Worm (Caenorhabditis elegans) whole organism, L1 larva: Measurements from ENCODE around the gene taf-6.1.

ENCODE experiments used
- C04F5.9 ChIP-seq: sonication (generic microtip); optimal IDR thresholded peaks from 2 replicates; lab custom pipeline; 2016; ENCODE audit warnings: missing genetic modification characterization, missing compliant biosample characterization
- C16A3.4 ChIP-seq: fragments of 150-350 bp; optimal IDR thresholded peaks from 2 replicates; lab custom pipeline; 2014; ENCODE audit warnings: missing biosample characterization, missing genetic modification characterization
- C34B4.2 ChIP-seq: sonication (generic microtip); optimal IDR thresholded peaks from 2 replicates; lab custom pipeline; 2017; ENCODE audit warnings: mild to moderate bottlenecking, missing genetic modification characterization, missing compliant biosample characterization
- F16B12.6 ChIP-seq: fragments of 150-350 bp; optimal IDR thresholded peaks from 2 replicates; lab custom pipeline; 2014; ENCODE audit warnings: missing biosample characterization, missing genetic modification characterization
- alr-1 ChIP-seq: fragments of 200-800 bp; sonication (Bioruptor generic); optimal IDR thresholded peaks from 2 replicates; lab custom pipeline; 2018; ENCODE audit warnings: borderline replicate concordance, mild to moderate bottlenecking, missing genetic modification characterization, missing compliant biosample characterization
- blmp-1 ChIP-seq: fragments of 150-350 bp; optimal IDR thresholded peaks from 2 replicates; lab custom pipeline; 2014; ENCODE audit warnings: missing biosample characterization, missing genetic modification characterization
- ceh-63 ChIP-seq: fragments of 200-800 bp; sonication (Bioruptor generic); optimal IDR thresholded peaks from 2 replicates; lab custom pipeline; 2018; ENCODE audit warnings: mild to moderate bottlenecking, missing genetic modification characterization, missing compliant biosample characterization
- ceh-82 ChIP-seq, 3 experiments: fragments of 150-350 bp in 1 of 3; sonication (generic microtip) in 2 of 3; optimal IDR thresholded peaks; 2 replicates each; lab custom pipeline; 2014 to 2017; ENCODE audit warnings: missing biosample characterization in 3 of 3, missing genetic modification characterization in 3 of 3
- ceh-88 ChIP-seq: fragments of 200-800 bp; sonication (Bioruptor generic); IDR thresholded peaks from 2 replicates; pipeline ENCODE4 v1.3.6; 2022; ENCODE audit warnings: missing genetic modification characterization, missing compliant biosample characterization
- ceh-90 ChIP-seq: sonication (generic microtip); optimal IDR thresholded peaks from 2 replicates; lab custom pipeline; 2016; ENCODE audit warnings: missing genetic modification characterization, missing compliant biosample characterization
- ces-1 ChIP-seq: fragments of 150-350 bp; optimal IDR thresholded peaks from 2 replicates; lab custom pipeline; 2014; ENCODE audit warnings: missing biosample characterization, missing genetic modification reagents, missing genetic modification characterization
- dpl-1 ChIP-seq, 3 experiments: fragments of 150-350 bp in 2 of 3; sonication (generic microtip) in 1 of 3; optimal IDR thresholded peaks; 2 replicates each; lab custom pipeline; 2014 to 2017; ENCODE audit warnings: missing biosample characterization in 3 of 3, missing genetic modification characterization in 3 of 3, missing genetic modification reagents in 3 of 3
- dsc-1 ChIP-seq: sonication (generic microtip); optimal IDR thresholded peaks from 2 replicates; lab custom pipeline; 2016; ENCODE audit warnings: mild to moderate bottlenecking, missing genetic modification characterization, missing compliant biosample characterization
- efl-1 ChIP-seq, 4 experiments: fragments of 150-350 bp; optimal IDR thresholded peaks in 3 of 4; peaks in 1 of 4; 1 replicate in 1 of 4; 2 replicates in 3 of 4; lab custom pipeline; 2014; ENCODE audit warnings: missing biosample characterization in 2 of 4, missing genetic modification characterization in 2 of 4, missing genetic modification reagents in 2 of 4
- egl-13 ChIP-seq: sonication (generic microtip); optimal IDR thresholded peaks from 2 replicates; lab custom pipeline; 2016; ENCODE audit warnings: missing genotype, missing genetic modification reagents, missing genetic modification characterization, missing compliant biosample characterization
- egl-27 ChIP-seq, 2 experiments: fragments of 150-350 bp in 1 of 2; sonication (generic microtip); optimal IDR thresholded peaks; 3 replicates each; lab custom pipeline; 2017 to 2018; ENCODE audit warnings: missing biosample characterization in 2 of 2, missing genetic modification characterization in 2 of 2, missing genetic modification reagents in 2 of 2
- elt-2 ChIP-seq: sonication (generic microtip); optimal IDR thresholded peaks from 2 replicates; lab custom pipeline; 2016; ENCODE audit warnings: missing genetic modification characterization, mild to moderate bottlenecking, inconsistent platforms, missing compliant biosample characterization, missing genetic modification reagents
- fkh-4 ChIP-seq: sonication (generic microtip); optimal IDR thresholded peaks from 2 replicates; lab custom pipeline; 2016; ENCODE audit warnings: missing compliant biosample characterization, missing genetic modification characterization, borderline replicate concordance
- fkh-8 ChIP-seq: sonication (generic microtip); optimal IDR thresholded peaks from 2 replicates; lab custom pipeline; 2016; ENCODE audit warnings: mild to moderate bottlenecking, missing genetic modification characterization, missing compliant biosample characterization
- fos-1 ChIP-seq: fragments of 150-350 bp; optimal IDR thresholded peaks from 2 replicates; lab custom pipeline; 2014; ENCODE audit warnings: missing biosample characterization, missing genetic modification characterization
- grh-1 ChIP-seq: fragments of 200-800 bp; sonication (Bioruptor generic); IDR thresholded peaks from 2 replicates; pipeline ENCODE4 v1.3.6; 2022; ENCODE audit warnings: missing genetic modification reagents, missing genetic modification characterization, missing compliant biosample characterization
- hlh-4 ChIP-seq: sonication (generic microtip); optimal IDR thresholded peaks from 2 replicates; lab custom pipeline; 2016; ENCODE audit warnings: mild to moderate bottlenecking, missing genetic modification characterization, missing compliant biosample characterization
- isw-1 ChIP-seq: fragments of 200-800 bp; sonication (Bioruptor generic); IDR thresholded peaks from 2 replicates; pipeline ENCODE4 v1.3.6; 2022; ENCODE audit warnings: missing genetic modification characterization, missing compliant biosample characterization
- lin-39 ChIP-seq: fragments of 150-350 bp; optimal IDR thresholded peaks from 2 replicates; lab custom pipeline; 2014; ENCODE audit warnings: missing biosample characterization, missing genetic modification reagents, missing genetic modification characterization
- lsy-2 ChIP-seq, 2 experiments: fragments of 150-350 bp; optimal IDR thresholded peaks; 2 replicates each; lab custom pipeline; 2014; ENCODE audit warnings: missing biosample characterization in 2 of 2, missing genetic modification characterization in 2 of 2
- mab-9 ChIP-seq: fragments of 200-800 bp; sonication (Bioruptor generic); IDR thresholded peaks from 2 replicates; pipeline ENCODE4 v1.3.6; 2022; ENCODE audit warnings: missing genetic modification reagents, missing genetic modification characterization, missing compliant biosample characterization
- mdl-1 ChIP-seq, 2 experiments: fragments of 150-350 bp; optimal IDR thresholded peaks; 2 replicates each; lab custom pipeline; 2014 to 2017; ENCODE audit warnings: missing biosample characterization in 2 of 2, missing genetic modification characterization in 2 of 2, inconsistent platforms in 1 of 2
- nhr-11 ChIP-seq: fragments of 150-350 bp; optimal IDR thresholded peaks from 2 replicates; lab custom pipeline; 2014; ENCODE audit warnings: missing biosample characterization, missing genetic modification characterization
- nhr-12 ChIP-seq: sonication (generic microtip); optimal IDR thresholded peaks from 2 replicates; lab custom pipeline; 2017; ENCODE audit warnings: missing biosample characterization, missing genetic modification characterization
- nhr-19 ChIP-seq: fragments of 200-800 bp; sonication (Bioruptor generic); conservative IDR thresholded peaks from 2 replicates; pipeline ENCODE4 v1.3.6; 2022; ENCODE audit warnings: missing genetic modification characterization, missing compliant biosample characterization
- nhr-20 ChIP-seq: sonication (generic microtip); optimal IDR thresholded peaks from 2 replicates; lab custom pipeline; 2016; ENCODE audit warnings: mild to moderate bottlenecking, missing genetic modification characterization, missing compliant biosample characterization
- nhr-237 ChIP-seq: fragments of 150-350 bp; optimal IDR thresholded peaks from 2 replicates; lab custom pipeline; 2014; ENCODE audit warnings: missing biosample characterization, missing genetic modification characterization
- nhr-47 ChIP-seq: sonication (generic microtip); optimal IDR thresholded peaks from 2 replicates; lab custom pipeline; 2016; ENCODE audit warnings: mild to moderate bottlenecking, missing genetic modification characterization, moderate library complexity, missing compliant biosample characterization
- nhr-85 ChIP-seq: sonication (generic microtip); peaks from one replicate; lab custom pipeline; 2016; ENCODE audit warnings: missing genetic modification characterization, inconsistent platforms, missing compliant biosample characterization
- pax-3 ChIP-seq: fragments of 200-800 bp; sonication (Bioruptor generic); optimal IDR thresholded peaks from 2 replicates; lab custom pipeline; 2018; ENCODE audit warnings: mild to moderate bottlenecking, missing genetic modification characterization, moderate library complexity, missing compliant biosample characterization
- pqm-1 ChIP-seq: sonication (generic microtip); optimal IDR thresholded peaks from 3 replicates; lab custom pipeline; 2017; ENCODE audit warnings: missing biosample characterization, missing genetic modification characterization
- snpc-4 ChIP-seq: fragments of 150-350 bp; optimal IDR thresholded peaks from 2 replicates; lab custom pipeline; 2014; ENCODE audit warnings: missing biosample characterization, missing genetic modification characterization
- snu-23 ChIP-seq: sonication (generic microtip); optimal IDR thresholded peaks from 2 replicates; lab custom pipeline; 2016; ENCODE audit warnings: missing genetic modification characterization, missing compliant biosample characterization
- swsn-7 ChIP-seq: sonication (generic microtip); optimal IDR thresholded peaks from 2 replicates; lab custom pipeline; 2016; ENCODE audit warnings: missing genetic modification characterization, missing compliant biosample characterization
- tlp-1 ChIP-seq: fragments of 150-350 bp; optimal IDR thresholded peaks from 2 replicates; lab custom pipeline; 2014; ENCODE audit warnings: missing biosample characterization, missing genetic modification characterization
- unc-130 ChIP-seq: fragments of 150-350 bp; optimal IDR thresholded peaks from 2 replicates; lab custom pipeline; 2017; ENCODE audit warnings: missing biosample characterization, missing genetic modification characterization, inconsistent platforms
- unc-86 ChIP-seq: sonication (generic microtip); optimal IDR thresholded peaks from 2 replicates; lab custom pipeline; 2016; ENCODE audit warnings: missing genetic modification characterization, missing compliant biosample characterization
- vab-15 ChIP-seq: sonication (generic microtip); optimal IDR thresholded peaks from 2 replicates; lab custom pipeline; 2017; ENCODE audit warnings: missing genotype, mild to moderate bottlenecking, missing genetic modification characterization, missing compliant biosample characterization
- xbp-1 ChIP-seq: sonication (generic microtip); optimal IDR thresholded peaks from 2 replicates; lab custom pipeline; 2016; ENCODE audit warnings: missing genetic modification characterization, missing compliant biosample characterization
- zip-4 ChIP-seq: fragments of 200-800 bp; sonication (Bioruptor generic); optimal IDR thresholded peaks from 2 replicates; lab custom pipeline; 2018; ENCODE audit warnings: mild to moderate bottlenecking, missing genetic modification characterization, moderate library complexity, missing compliant biosample characterization
- ztf-11 ChIP-seq, 2 experiments: sonication (generic microtip); optimal IDR thresholded peaks; 2 replicates each; lab custom pipeline; 2016 to 2017; ENCODE audit warnings: missing genetic modification characterization in 2 of 2, missing biosample characterization in 1 of 2, missing compliant biosample characterization in 1 of 2
- ztf-4 ChIP-seq: fragments of 150-350 bp; optimal IDR thresholded peaks from 2 replicates; lab custom pipeline; 2014; ENCODE audit warnings: missing biosample characterization, missing genetic modification characterization

The taf-6.1 gene

ce11 chrII:1127676-1128075 lies at the start of gene taf-6.1:
Gene taf-6.1 (plus strand): TSS chrII:1127976.
- TF ChIP-seq nhr-11 (tag; lab: Kevin White, UChicago) (no peak), swsn-7 (no peak), nhr-85 (no peak), nhr-12 (tag; lab: Kevin White, UChicago) (no peak), nhr-20 (tag; lab: Kevin White, UChicago) (no peak)

ce11 chrII:1082859-1083258 lies 44.9 kb upstream of the taf-6.1 start, which contains the start of gene K02E7.1:
Gene K02E7.1 (plus strand): TSS chrII:1083159.
- no peak for TF ChIP-seq C04F5.9 (tag; lab: Kevin White, UChicago)
- no peak for TF ChIP-seq mab-9 (GFP tag; lab: Robert Waterston, UW)
- no peak for TF ChIP-seq nhr-12 (tag; lab: Kevin White, UChicago)
- TF ChIP-seq snpc-4: no peak
- TF ChIP-seq vab-15 (tag; lab: Kevin White, UChicago): no peak
- TF ChIP-seq, all 84 proteins: peak for 0

DNA sequence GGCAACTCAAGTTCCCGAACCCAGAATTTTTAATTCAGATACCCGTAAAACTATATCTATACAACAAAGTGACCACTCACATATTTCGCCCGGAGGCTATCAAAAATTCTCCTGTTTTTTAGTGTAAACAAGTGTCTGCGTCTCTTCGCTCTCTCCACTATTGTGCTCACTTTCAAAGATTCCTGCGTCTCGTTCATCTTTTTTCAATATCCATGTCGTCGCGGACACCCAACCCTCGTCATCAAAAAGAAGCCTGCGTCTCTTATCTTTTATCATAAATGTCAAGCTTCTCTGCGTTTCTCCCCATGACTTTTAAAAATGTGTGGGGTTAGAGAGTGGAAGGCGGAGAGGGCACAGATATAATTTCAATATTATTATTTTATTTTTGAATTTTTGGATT lies 42.9 kb upstream of the taf-6.1 start:
- TF ChIP-seq xbp-1 (tag; lab: Kevin White, UChicago): peak; percentile 47
- peak; percentile 76 for TF ChIP-seq dsc-1
- TF ChIP-seq dpl-1 (GFP tag; optimal IDR thresholded peaks at IDR 0.05; lab: Kevin White, UChicago): peak in 1 of 3 experiments; percentile 35
- no peak for TF ChIP-seq ztf-11 (tag; optimal IDR thresholded peaks at IDR 0.05; lab: Kevin White, UChicago)
- TF ChIP-seq snu-23 (GFP tag; lab: Kevin White, UChicago): peak; percentile 69
- peak; percentile 62 for TF ChIP-seq swsn-7
- peak; percentile 26 for TF ChIP-seq lin-39 (tag; lab: Kevin White, UChicago)
- TF ChIP-seq zip-4 (GFP tag; lab: Kevin White, UChicago): no peak
- TF ChIP-seq pqm-1 (tag; lab: Kevin White, UChicago): no peak
- no peak for TF ChIP-seq ztf-4 (tag; lab: Kevin White, UChicago)
- TF ChIP-seq ceh-63 (GFP tag; lab: Kevin White, UChicago): no peak
- TF ChIP-seq ces-1 (GFP tag; lab: Kevin White, UChicago): no peak
- TF ChIP-seq isw-1 (GFP tag; lab: Robert Waterston, UW): no peak
- peak in 1 of 2 experiments; percentile 16 for TF ChIP-seq egl-27 (tag; optimal IDR thresholded peaks at IDR 0.05; lab: Kevin White, UChicago)
- peak; percentile 8 for TF ChIP-seq unc-130 (tag; lab: Kevin White, UChicago)
- TF ChIP-seq fkh-4 (tag; lab: Kevin White, UChicago): peak; percentile 30
- no peak for TF ChIP-seq alr-1
- no peak for TF ChIP-seq F16B12.6
- TF ChIP-seq C16A3.4 (tag; lab: Kevin White, UChicago): no peak
- no peak for TF ChIP-seq nhr-237 (tag; lab: Kevin White, UChicago)
- peak; percentile 68 to 73 for TF ChIP-seq lsy-2 (tag; optimal IDR thresholded peaks at IDR 0.05; lab: Kevin White, UChicago)
- peak; percentile 40 to 62 (median 45) for TF ChIP-seq ceh-82 (tag; optimal IDR thresholded peaks at IDR 0.05; lab: Kevin White, UChicago)
- no peak for TF ChIP-seq ceh-90 (tag; lab: Kevin White, UChicago)
- no peak; the same call in 1 of the 2 replicates for TF ChIP-seq ceh-88 (GFP tag; lab: Robert Waterston, UW)
- TF ChIP-seq hlh-4 (tag; lab: Kevin White, UChicago): no peak
- TF ChIP-seq nhr-11 (tag; lab: Kevin White, UChicago): peak; percentile 61
- TF ChIP-seq nhr-47: peak; percentile 65
- TF ChIP-seq grh-1 (GFP tag; lab: Robert Waterston, UW): no peak
- TF ChIP-seq vab-15 (tag; lab: Kevin White, UChicago): no peak
- TF ChIP-seq egl-13: peak; percentile 16
- TF ChIP-seq pax-3 (tag; lab: Kevin White, UChicago): no peak
- peak; percentile 23 for TF ChIP-seq blmp-1 (tag; lab: Kevin White, UChicago)
- TF ChIP-seq unc-86 (tag; lab: Kevin White, UChicago): peak; percentile 22
- TF ChIP-seq nhr-85: no peak
- TF ChIP-seq nhr-19 (GFP tag; lab: Robert Waterston, UW): peak; percentile 60
- TF ChIP-seq efl-1 (optimal IDR thresholded peaks at IDR 0.05; lab: Kevin White, UChicago): peak; percentile 63 to 65
- peak in 1 of 2 experiments; percentile 36 for TF ChIP-seq efl-1 (GFP tag; optimal IDR thresholded peaks at IDR 0.05 in 1 of 2; lab: Kevin White, UChicago)
- peak; percentile 46 for TF ChIP-seq fkh-8 (tag; lab: Kevin White, UChicago)
- TF ChIP-seq mdl-1 (tag; optimal IDR thresholded peaks at IDR 0.05; lab: Kevin White, UChicago): peak in 1 of 2 experiments; percentile 43
- peak; percentile 40 for TF ChIP-seq fos-1 (tag; lab: Kevin White, UChicago)
- TF ChIP-seq nhr-12 (tag; lab: Kevin White, UChicago): no peak
- peak; percentile 8 for TF ChIP-seq snpc-4
- no peak for TF ChIP-seq tlp-1 (tag; lab: Kevin White, UChicago)
- TF ChIP-seq elt-2 (tag; lab: Kevin White, UChicago): no peak
- TF ChIP-seq C34B4.2: no peak
